Worm (Caenorhabditis elegans): ENCODE data around the gene T04C12.9.

DNA sequence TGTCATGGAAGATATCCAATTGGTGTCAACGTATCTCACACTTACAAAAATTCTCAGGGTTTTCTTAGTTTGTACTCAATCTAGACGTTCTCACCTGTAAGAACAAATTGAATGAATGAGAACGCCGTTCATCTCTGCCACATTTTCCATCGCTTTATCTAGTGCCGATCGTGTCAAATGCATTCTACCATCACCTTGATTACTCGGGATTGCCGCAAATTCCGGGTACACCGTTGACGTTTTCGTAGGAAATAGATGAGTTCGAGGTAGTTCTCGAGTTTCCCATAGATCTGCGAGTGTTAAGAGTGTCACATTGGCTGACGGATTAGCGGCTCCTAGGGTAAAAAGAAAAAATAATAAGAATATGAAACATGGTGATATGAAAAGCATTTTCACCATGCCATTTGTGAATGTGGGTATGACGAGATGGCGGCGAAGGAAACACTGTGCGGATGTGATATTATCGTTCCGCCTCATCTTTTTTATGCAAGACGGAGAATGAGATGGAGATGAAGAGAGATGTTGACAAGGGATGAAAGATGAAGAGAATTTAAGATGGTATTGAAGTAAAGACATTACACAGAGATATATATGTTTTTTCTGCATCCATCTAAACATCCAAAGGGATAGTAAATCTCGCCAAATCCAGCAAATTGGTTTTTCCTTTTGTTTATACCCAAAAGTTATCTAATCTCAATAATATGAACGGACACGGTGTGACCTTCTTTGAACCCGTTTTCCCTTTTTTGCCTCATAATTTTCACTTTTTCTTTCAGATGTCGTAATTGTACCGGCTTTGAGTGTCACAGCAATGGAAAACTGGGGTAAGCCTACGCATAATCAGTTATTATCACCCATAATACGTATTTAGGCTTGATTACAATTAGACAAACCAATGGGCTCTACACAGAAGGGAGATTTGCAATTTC, 30.4 kb upstream of the T04C12.9 start, which contains the start of gene lact-8:
- no peak for TF ChIP-seq nhr-11 (tag; optimal IDR thresholded peaks at IDR 0.05)
- TF ChIP-seq ZK546.5 (tag; optimal IDR thresholded peaks at IDR 0.05) = no peak
- no peak for TF ChIP-seq lsy-2 (tag; optimal IDR thresholded peaks at IDR 0.05)
